Fruit fly (Drosophila melanogaster) S2 (cell line): ENCODE data around the gene AsnRS.

Source experiments
- CG8478 ChIP-seq: fragments of >200 bp; optimal IDR thresholded peaks from 2 replicates; lab custom pipeline; 2018
- CTCF ChIP-seq, 2 experiments: fragments of >200 bp; optimal IDR thresholded peaks; 2 replicates each; lab custom pipeline; 2018

The AsnRS gene

dm6 chr2L:19079742-19080141, 52.0 kb downstream of the AsnRS start:
- no peak for TF ChIP-seq CTCF (optimal IDR thresholded peaks at IDR 0.05; lab: Kevin White, UChicago)
- TF ChIP-seq CG8478 (lab: Kevin White, UChicago), result no peak
